Worm (Caenorhabditis elegans): ENCODE measurements around the gene gst-2.

The gst-2 gene

DNA sequence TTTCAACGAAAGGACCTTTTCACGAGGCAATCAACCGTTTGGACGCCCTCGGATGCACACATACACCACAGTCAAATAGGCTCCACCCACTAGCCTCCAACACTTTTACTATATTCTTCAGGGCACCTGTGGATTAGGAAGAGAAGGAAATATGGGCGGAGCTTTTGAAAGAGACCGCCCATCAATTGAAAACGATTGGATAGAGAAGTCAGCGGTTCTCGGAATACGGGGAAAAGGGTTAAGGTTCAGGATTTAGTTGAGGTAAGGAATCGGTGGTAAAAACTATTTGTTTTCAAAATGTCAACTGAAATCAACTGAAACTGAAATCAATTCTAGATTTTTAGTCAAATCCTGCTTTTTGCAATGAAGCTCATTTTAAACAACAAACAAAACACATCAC, 31.4 kb downstream of the gst-2 start, which contains the start of gene egl-38:
egl-38 (minus strand) TSS at position 101 of the 400 bp plus-strand sequence.
- TF ChIP-seq attf-4 (tag; optimal IDR thresholded peaks at IDR 0.05) (no peak), ztf-11 (tag; optimal IDR thresholded peaks at IDR 0.05) (no peak), ceh-44 (GFP tag; IDR thresholded peaks at IDR 0.05) (no peak), D1046.2 (GFP tag; IDR thresholded peaks at IDR 0.05) (no peak), dmd-9 (GFP tag; IDR thresholded peaks at IDR 0.05) (no peak), snpc-4 (tag; optimal IDR thresholded peaks at IDR 0.05) (no peak), Y48G9A.11 (GFP tag; IDR thresholded peaks at IDR 0.05) (no peak), aha-1 (tag) (no peak), R02D3.7 (tag; optimal IDR thresholded peaks at IDR 0.05) (no peak), nhr-48 (tag; optimal IDR thresholded peaks at IDR 0.05) (no peak), ctbp-1 (GFP tag; IDR thresholded peaks at IDR 0.05) (no peak), F49E8.2 (tag; optimal IDR thresholded peaks at IDR 0.05; ENCODE audit: borderline replicate concordance) (no peak), lin-39 (tag; optimal IDR thresholded peaks at IDR 0.05) (no peak), daf-16 (GFP tag; optimal IDR thresholded peaks at IDR 0.05) (no peak), daf-16 (tag; optimal IDR thresholded peaks at IDR 0.05) (no peak), T20F7.1 (GFP tag; optimal IDR thresholded peaks at IDR 0.05) (no peak), T26A8.4 (GFP tag; IDR thresholded peaks at IDR 0.05) (no peak)

DNA sequence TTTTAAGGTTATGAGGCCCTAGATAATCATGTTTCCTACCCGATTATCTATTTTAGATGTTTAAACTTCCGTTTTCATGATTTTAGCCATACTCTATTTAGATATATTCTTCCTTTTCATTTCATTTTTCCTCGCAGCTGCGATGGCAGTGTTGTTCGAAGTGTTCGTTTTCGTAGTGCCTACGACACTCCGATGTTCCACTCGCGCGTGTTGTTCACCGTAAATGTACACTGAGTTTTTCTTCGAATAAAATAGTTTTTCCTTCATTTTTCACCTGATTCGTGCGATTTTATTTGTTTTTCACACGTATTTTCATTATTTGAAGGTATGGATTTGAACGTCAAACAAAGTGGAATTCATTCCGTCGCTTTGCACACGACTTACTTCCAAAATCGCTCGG, 45.0 kb downstream of the gst-2 start, which contains the start of gene dis-3:
dis-3 (plus strand) TSS at position 322 of the 400 bp plus-strand sequence.
- TF ChIP-seq Y48G9A.11 (GFP tag; IDR thresholded peaks at IDR 0.05): 0 out of 2 replicates have a peak, but pooled peaks have one; percentile 31
- TF ChIP-seq T20F7.1 (GFP tag; optimal IDR thresholded peaks at IDR 0.05): peak; percentile 88
- TF ChIP-seq mxl-3 (GFP tag; optimal IDR thresholded peaks at IDR 0.05): no peak
- no peak for TF ChIP-seq cey-2 (tag; optimal IDR thresholded peaks at IDR 0.05; ENCODE audit: borderline replicate concordance, insufficient read depth)
- TF ChIP-seq mes-2 (tag; optimal IDR thresholded peaks at IDR 0.05; ENCODE audit: poor library complexity, severe bottlenecking): no peak
- TF ChIP-seq aha-1 (tag): peak; percentile 45
- TF ChIP-seq dpl-1 (GFP tag; optimal IDR thresholded peaks at IDR 0.05): no peak
- TF ChIP-seq R02D3.7 (tag; optimal IDR thresholded peaks at IDR 0.05): peak; percentile 55
- no peak for TF ChIP-seq attf-4 (tag; optimal IDR thresholded peaks at IDR 0.05)

DNA sequence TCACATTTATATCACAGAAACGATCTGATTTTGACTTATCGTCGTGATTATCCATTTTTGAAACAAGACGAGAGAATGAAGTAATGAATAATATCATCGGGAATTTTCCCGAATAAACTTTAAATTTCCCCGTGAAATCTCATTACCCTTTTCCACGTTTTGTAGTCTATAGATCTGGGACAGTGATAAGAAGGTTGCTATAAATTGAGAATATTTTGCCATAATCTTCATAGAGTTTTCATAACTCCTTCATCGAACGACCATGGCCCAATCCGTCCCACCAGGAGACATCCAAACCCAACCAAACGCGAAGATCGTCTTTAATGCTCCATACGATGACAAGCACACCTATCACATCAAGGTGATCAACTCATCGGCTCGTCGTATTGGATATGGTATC, 46.7 kb downstream of the gst-2 start, which contains the start of the genes C04G2.5 and msp-36:
C04G2.5 (minus strand) TSS at position 101 of the 400 bp plus-strand sequence.
msp-36 (plus strand) TSS at position 263 of the 400 bp plus-strand sequence.
- TF ChIP-seq daf-12 (tag; optimal IDR thresholded peaks at IDR 0.05) (no peak), egl-43 (GFP tag; IDR thresholded peaks at IDR 0.05) (0 out of 2 replicates have a peak, but pooled peaks have one; percentile 30)

DNA sequence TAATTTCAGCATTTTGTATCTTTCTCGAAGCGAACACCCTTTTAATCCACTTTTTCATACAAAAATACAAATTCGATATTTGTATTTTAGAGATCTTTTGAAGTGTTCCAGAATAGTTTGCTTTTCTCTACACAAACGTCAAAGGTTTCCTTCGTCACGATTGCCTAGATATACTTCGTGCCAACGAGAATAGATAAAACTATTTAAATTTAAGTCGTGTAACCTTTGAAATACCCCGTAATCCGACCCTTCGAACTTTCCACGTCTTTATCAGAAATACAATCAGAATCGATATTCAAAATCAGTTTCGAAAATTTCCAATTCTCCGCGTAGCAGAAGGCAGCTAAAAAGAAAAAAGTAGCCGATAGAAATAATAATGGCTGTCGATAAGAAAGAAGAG, 51.5 kb downstream of the gst-2 start, which contains the start of gene ttbk-5:
ttbk-5 (plus strand) TSS at position 301 of the 400 bp plus-strand sequence.
- no peak for TF ChIP-seq nhr-237 (tag; optimal IDR thresholded peaks at IDR 0.05)
- no peak for TF ChIP-seq dmd-8 (GFP tag; IDR thresholded peaks at IDR 0.05)
- TF ChIP-seq lim-7 (GFP tag; IDR thresholded peaks at IDR 0.05): no peak
- TF ChIP-seq daf-19 (GFP tag; conservative IDR thresholded peaks at IDR 0.05): no peak
- TF ChIP-seq daf-12 (tag; optimal IDR thresholded peaks at IDR 0.05): no peak
- TF ChIP-seq ZK546.5 (tag; optimal IDR thresholded peaks at IDR 0.05): no peak
- TF ChIP-seq lin-15B (tag; optimal IDR thresholded peaks at IDR 0.05): no peak

All from whole organism, L4 larva.